Fruit fly (Drosophila melanogaster) whole organism, embryonic: ENCODE data around the gene Nup98-96.

Source experiments
- Antp ChIP-seq: fragments of 200-800 bp; sonication (Bioruptor generic); optimal IDR thresholded peaks from 3 replicates; lab custom pipeline; 2016; ENCODE audit warnings: missing biosample characterization, missing genetic modification characterization
- Awh ChIP-seq: fragments of 200-800 bp; sonication (Bioruptor generic); IDR thresholded peaks from 2 replicates; pipeline ENCODE4, ENCODE4 v1.3.6; 2022; ENCODE audit warnings: missing biosample characterization, missing genetic modification characterization
- Bgb ChIP-seq: fragments of 200-800 bp; sonication (Bioruptor generic); IDR thresholded peaks from 2 replicates; pipeline ENCODE4 v1.3.6; 2022; ENCODE audit warnings: missing biosample characterization, missing genetic modification characterization; ENCODE audit not compliant: partially characterized antibody
- CG10147 ChIP-seq: fragments of 200-800 bp; sonication (Bioruptor generic); optimal IDR thresholded peaks from 2 replicates; lab custom pipeline; 2019; ENCODE audit warnings: missing biosample characterization, mild to moderate bottlenecking, missing genetic modification characterization, moderate library complexity
- CG10366 ChIP-seq: fragments of 200-800 bp; sonication (Bioruptor generic); IDR thresholded peaks from 2 replicates; pipeline ENCODE4 v1.3.6; 2022; ENCODE audit warnings: missing biosample characterization, missing genetic modification characterization
- CG10462 ChIP-seq: fragments of 200-800 bp; sonication (Bioruptor generic); optimal IDR thresholded peaks from 2 replicates; lab custom pipeline; 2016; ENCODE audit warnings: missing biosample characterization, missing genetic modification characterization
- CG12104 ChIP-seq: fragments of 200-800 bp; sonication (Bioruptor generic); optimal IDR thresholded peaks from 3 replicates; lab custom pipeline; 2016; ENCODE audit warnings: missing biosample characterization, missing genetic modification characterization
- CG15011 ChIP-seq: fragments of 200-800 bp; sonication (Bioruptor generic); optimal IDR thresholded peaks from 3 replicates; lab custom pipeline; 2018; ENCODE audit warnings: missing biosample characterization, mild to moderate bottlenecking, missing genetic modification characterization
- CG15696 ChIP-seq: fragments of 200-800 bp; sonication (Bioruptor generic); optimal IDR thresholded peaks from 2 replicates; lab custom pipeline; 2019; ENCODE audit warnings: missing biosample characterization, mild to moderate bottlenecking, missing genetic modification characterization, moderate library complexity
- CG2712 ChIP-seq: fragments of 200-800 bp; optimal IDR thresholded peaks from 3 replicates; lab custom pipeline; 2019; ENCODE audit warnings: missing biosample characterization, mild to moderate bottlenecking, missing genetic modification characterization, moderate library complexity
- CG32772 ChIP-seq: fragments of 200-800 bp; sonication (Bioruptor generic); IDR thresholded peaks from 2 replicates; pipeline ENCODE4 v1.3.6; 2022; ENCODE audit warnings: missing biosample characterization, missing genetic modification characterization
- CG4424 ChIP-seq: fragments of 200-800 bp; sonication (Bioruptor generic); optimal IDR thresholded peaks from 3 replicates; lab custom pipeline; 2016; ENCODE audit warnings: missing biosample characterization, missing genetic modification characterization
- CG4617 ChIP-seq: fragments of 200-800 bp; sonication (Bioruptor generic); optimal IDR thresholded peaks from 3 replicates; lab custom pipeline; 2016; ENCODE audit warnings: missing biosample characterization, missing genetic modification characterization, borderline replicate concordance
- CG4820 ChIP-seq: fragments of 200-800 bp; sonication (Bioruptor generic); optimal IDR thresholded peaks from 3 replicates; lab custom pipeline; 2016; ENCODE audit warnings: missing biosample characterization, missing genetic modification characterization
- CG7271 ChIP-seq: fragments of 200-800 bp; sonication (Bioruptor generic); optimal IDR thresholded peaks from 2 replicates; lab custom pipeline; 2018; ENCODE audit warnings: missing biosample characterization, mild to moderate bottlenecking, missing genetic modification characterization, moderate library complexity
- CG7556 ChIP-seq: fragments of 200-800 bp; sonication (Bioruptor generic); optimal IDR thresholded peaks from 2 replicates; lab custom pipeline; 2017; ENCODE audit warnings: missing biosample characterization, mild to moderate bottlenecking, missing genetic modification characterization
- CG9797 ChIP-seq: fragments of 200-800 bp; sonication (Bioruptor generic); optimal IDR thresholded peaks from 3 replicates; lab custom pipeline; 2018; ENCODE audit warnings: missing biosample characterization, mild to moderate bottlenecking, missing genetic modification characterization
- CG9817 ChIP-seq: fragments of 200-800 bp; sonication (Bioruptor generic); optimal IDR thresholded peaks from 2 replicates; lab custom pipeline; 2018; ENCODE audit warnings: missing biosample characterization, mild to moderate bottlenecking, missing genetic modification characterization, moderate library complexity
- CTCF ChIP-seq: fragments of 200-800 bp; sonication (Bioruptor generic); optimal IDR thresholded peaks from 2 replicates; lab custom pipeline; 2017; ENCODE audit warnings: missing biosample characterization, mild to moderate bottlenecking, missing genetic modification characterization, moderate library complexity
- Dbx ChIP-seq: fragments of 200-800 bp; sonication (Bioruptor generic); IDR thresholded peaks from 3 replicates; pipeline ENCODE4 v1.3.6; 2022; ENCODE audit warnings: missing biosample characterization, missing genetic modification characterization
- Deaf1 ChIP-seq: fragments of 200-800 bp; optimal IDR thresholded peaks from 3 replicates; lab custom pipeline; 2019; ENCODE audit warnings: missing biosample characterization, mild to moderate bottlenecking, missing genetic modification characterization, moderate library complexity
- Dfd ChIP-seq, 2 experiments: fragments of >200 bp; optimal IDR thresholded peaks; 2 replicates each; lab custom pipeline; 2017; ENCODE audit warnings: missing biosample characterization in 2 of 2, missing genetic modification characterization in 2 of 2
- Dref ChIP-seq: fragments of 200-800 bp; sonication (Bioruptor generic); IDR thresholded peaks from 2 replicates; pipeline ENCODE4 v1.3.6; 2022; ENCODE audit warnings: missing biosample characterization, missing genetic modification characterization
- Drgx ChIP-seq: fragments of 200-800 bp; sonication (Bioruptor generic); IDR thresholded peaks from 2 replicates; pipeline ENCODE4 v1.3.6; 2022; ENCODE audit warnings: missing biosample characterization, missing genetic modification characterization
- E2f2 ChIP-seq: fragments of 200-800 bp; sonication (Bioruptor generic); IDR thresholded peaks from 2 replicates; pipeline ENCODE4 v1.3.6; 2022; ENCODE audit warnings: missing biosample characterization, missing genetic modification characterization
- Ets97D ChIP-seq: fragments of 200-800 bp; sonication (Bioruptor generic); optimal IDR thresholded peaks from 3 replicates; lab custom pipeline; 2016; ENCODE audit warnings: missing biosample characterization, missing genetic modification characterization
- Jarid2 ChIP-seq: fragments of 200-800 bp; sonication (Bioruptor generic); optimal IDR thresholded peaks from 3 replicates; lab custom pipeline; 2017; ENCODE audit warnings: mild to moderate bottlenecking, missing biosample characterization, missing genetic modification reagents, missing genetic modification characterization
- MBD-R2 ChIP-seq: fragments of 200-800 bp; sonication (Bioruptor generic); IDR thresholded peaks from 2 replicates; pipeline ENCODE4 v1.3.6; 2022; ENCODE audit warnings: missing biosample characterization, missing genetic modification characterization
- Mad ChIP-seq: fragments of 200-800 bp; sonication (Bioruptor generic); optimal IDR thresholded peaks from 2 replicates; lab custom pipeline; 2016; ENCODE audit warnings: missing biosample characterization, missing genetic modification characterization
- Myb ChIP-seq: fragments of 200-800 bp; sonication (Bioruptor generic); optimal IDR thresholded peaks from 2 replicates; lab custom pipeline; 2016; ENCODE audit warnings: missing biosample characterization, missing genetic modification characterization
- NfI ChIP-seq: fragments of 200-800 bp; sonication (Bioruptor generic); optimal IDR thresholded peaks from 3 replicates; lab custom pipeline; 2018; ENCODE audit warnings: missing biosample characterization, mild to moderate bottlenecking, missing genetic modification characterization, moderate library complexity
- abd-A ChIP-seq: fragments of 200-800 bp; sonication (Bioruptor generic); optimal IDR thresholded peaks from 3 replicates; lab custom pipeline; 2019; ENCODE audit warnings: missing biosample characterization, mild to moderate bottlenecking, missing genetic modification characterization, moderate library complexity
- al ChIP-seq: fragments of 200-800 bp; sonication (Bioruptor generic); IDR thresholded peaks from 2 replicates; pipeline ENCODE4 v1.3.6; 2022; ENCODE audit warnings: missing biosample characterization, missing genetic modification characterization
- chif ChIP-seq, 2 experiments: fragments of 200-800 bp; sonication (Bioruptor generic); optimal IDR thresholded peaks; 3 replicates each; lab custom pipeline; 2016; ENCODE audit warnings: missing biosample characterization in 2 of 2, missing genetic modification characterization in 2 of 2
- ci ChIP-seq: fragments of 200-800 bp; sonication (Bioruptor generic); IDR thresholded peaks from 3 replicates; pipeline ENCODE4 v1.3.6; 2022; ENCODE audit warnings: missing biosample characterization, missing genetic modification characterization
- emc ChIP-seq: fragments of 200-800 bp; sonication (Bioruptor generic); optimal IDR thresholded peaks from 2 replicates; lab custom pipeline; 2016; ENCODE audit warnings: missing biosample characterization, missing genetic modification characterization
- fu2 ChIP-seq: fragments of 200-800 bp; sonication (Bioruptor generic); optimal IDR thresholded peaks from 2 replicates; lab custom pipeline; 2016; ENCODE audit warnings: missing biosample characterization, missing genetic modification characterization
- gfzf ChIP-seq: fragments of 200-800 bp; sonication (Bioruptor generic); optimal IDR thresholded peaks from 2 replicates; lab custom pipeline; 2016; ENCODE audit warnings: missing biosample characterization, mild to moderate bottlenecking, missing genetic modification characterization, moderate library complexity
- grau ChIP-seq: fragments of 200-800 bp; optimal IDR thresholded peaks from 3 replicates; lab custom pipeline; 2019; ENCODE audit warnings: missing biosample characterization, mild to moderate bottlenecking, missing genetic modification characterization, moderate library complexity
- lmd ChIP-seq: fragments of 200-800 bp; sonication (Bioruptor generic); IDR thresholded peaks from 2 replicates; pipeline ENCODE4 v1.3.6; 2022; ENCODE audit warnings: missing biosample characterization, missing genetic modification characterization
- nerfin-2 ChIP-seq: fragments of 200-800 bp; sonication (Bioruptor generic); IDR thresholded peaks from 2 replicates; pipeline ENCODE4 v1.3.6; 2022; ENCODE audit warnings: missing biosample characterization, missing genetic modification characterization; ENCODE audit not compliant: partially characterized antibody
- pan ChIP-seq, 4 experiments: fragments of >200 bp in 3 of 4; fragments of 200-800 bp in 1 of 4; sonication (Bioruptor generic) in 1 of 4; optimal IDR thresholded peaks in 3 of 4; IDR thresholded peaks in 1 of 4; 2 replicates each; pipeline versions ENCODE4 v1.3.6 to Lab custom; 2017 to 2022; ENCODE audit warnings: missing biosample characterization in 2 of 4, missing genetic modification characterization in 2 of 4, mixed read lengths in 1 of 4
- sd ChIP-seq: fragments of 200-800 bp; sonication (Bioruptor generic); optimal IDR thresholded peaks from 3 replicates; lab custom pipeline; 2018; ENCODE audit warnings: missing biosample characterization, mild to moderate bottlenecking, missing genetic modification characterization, moderate library complexity
- sens ChIP-seq: fragments of 200-800 bp; sonication (Bioruptor generic); peaks from one replicate; lab custom pipeline; 2016; ENCODE audit warnings: missing biosample characterization, missing genetic modification characterization
- slbo ChIP-seq: fragments of 200-800 bp; sonication (Bioruptor generic); IDR thresholded peaks from 2 replicates; pipeline ENCODE4 v1.3.6; 2022; ENCODE audit warnings: missing biosample characterization, missing genetic modification characterization
- sug ChIP-seq: fragments of 200-800 bp; optimal IDR thresholded peaks from 2 replicates; lab custom pipeline; 2019; ENCODE audit warnings: missing biosample characterization, mild to moderate bottlenecking, missing genetic modification characterization, moderate library complexity
- trem ChIP-seq: fragments of 200-800 bp; optimal IDR thresholded peaks from 3 replicates; lab custom pipeline; 2019; ENCODE audit warnings: missing biosample characterization, mild to moderate bottlenecking, missing genetic modification characterization, moderate library complexity
- vvl ChIP-seq: fragments of 200-800 bp; sonication (Bioruptor generic); IDR thresholded peaks from 2 replicates; pipeline ENCODE4 v1.3.6; 2022; ENCODE audit warnings: missing biosample characterization, missing genetic modification characterization
- zen ChIP-seq: fragments of 200-800 bp; sonication (Bioruptor generic); optimal IDR thresholded peaks from 3 replicates; lab custom pipeline; 2018; ENCODE audit warnings: missing biosample characterization, mild to moderate bottlenecking, missing genetic modification characterization, moderate library complexity

Gene Nup98-96

dm6 chr3R:23822969-23823368, 41.5 kb upstream of the Nup98-96 start:
- TF ChIP-seq Awh (GFP tag; lab: Robert Waterston, UW) (0 out of 2 replicates have a peak, but pooled peaks have one; percentile 36), vvl (GFP tag; lab: Robert Waterston, UW) (peak; percentile 66), sug (tag; lab: Kevin White, UChicago) (no peak), Mad (GFP tag; lab: Kevin White, UChicago) (no peak), sens (GFP tag; lab: Kevin White, UChicago) (peak; percentile 2), abd-A (tag; lab: Kevin White, UChicago) (peak; percentile 50), sd (tag; lab: Kevin White, UChicago) (peak; percentile 48)

DNA sequence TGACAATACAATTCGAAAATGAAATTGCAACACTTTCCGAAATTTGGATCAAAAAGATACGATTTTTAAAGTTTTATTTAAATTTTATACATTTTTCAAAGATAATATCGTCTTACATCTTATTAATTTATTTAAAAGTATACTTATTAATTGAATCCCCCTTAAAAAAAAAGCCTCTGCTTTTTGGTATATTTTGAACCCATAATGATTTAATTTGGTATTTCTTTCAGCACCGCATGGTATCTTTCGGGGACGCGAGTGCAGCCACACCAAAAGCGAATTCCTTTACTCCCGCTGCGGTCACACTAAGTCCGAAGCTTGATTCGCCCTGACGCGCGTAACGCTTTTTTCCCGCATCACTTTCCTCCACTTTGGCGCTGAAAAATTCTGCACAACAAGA, 38.9 kb upstream of the Nup98-96 start:
- peak; percentile 29; the same call in 1 of the 2 replicates for TF ChIP-seq Dref (GFP tag; lab: Robert Waterston, UW)
- 0 out of 3 replicates have a peak, but pooled peaks have one; percentile 27 for TF ChIP-seq ci (GFP tag; lab: Robert Waterston, UW)
- no peak for TF ChIP-seq CG4820 (GFP tag; lab: Kevin White, UChicago)
- TF ChIP-seq emc (GFP tag; lab: Kevin White, UChicago) = no peak
- peak; percentile 39 for TF ChIP-seq NfI (GFP tag; lab: Kevin White, UChicago)
- TF ChIP-seq Dbx (GFP tag; lab: Robert Waterston, UW) = peak; percentile 78
- peak; percentile 51 for TF ChIP-seq slbo
- no peak for TF ChIP-seq CG10462 (GFP tag; lab: Kevin White, UChicago)
- TF ChIP-seq Ets97D (GFP tag; lab: Kevin White, UChicago) = peak; percentile 73
- no peak for TF ChIP-seq nerfin-2 (GFP tag; lab: Robert Waterston, UW)
- TF ChIP-seq fu2 (GFP tag; lab: Kevin White, UChicago) = no peak
- TF ChIP-seq gfzf (GFP tag; lab: Kevin White, UChicago) = peak; percentile 94
- TF ChIP-seq CTCF (GFP tag; lab: Kevin White, UChicago) = peak; percentile 9
- peak; percentile 10 for TF ChIP-seq CG7556 (GFP tag; lab: Kevin White, UChicago)
- no peak for TF ChIP-seq CG4424 (GFP tag; lab: Kevin White, UChicago)
- TF ChIP-seq trem (tag; lab: Kevin White, UChicago) = peak; percentile 32
- TF ChIP-seq Deaf1 (tag; lab: Kevin White, UChicago) = peak; percentile 5
- peak; percentile 27 for TF ChIP-seq zen (tag; lab: Kevin White, UChicago)
- peak; percentile 38; the same call in 1 of the 2 replicates for TF ChIP-seq lmd (GFP tag; lab: Robert Waterston, UW)
- no peak for TF ChIP-seq CG10366 (GFP tag; lab: Robert Waterston, UW)
- peak; percentile 91 for TF ChIP-seq Myb (GFP tag; lab: Kevin White, UChicago)
- TF ChIP-seq CG10147 (GFP tag; lab: Kevin White, UChicago) = peak; percentile 1
- TF ChIP-seq CG2712 = peak; percentile 52
- no peak for TF ChIP-seq chif (GFP tag; optimal IDR thresholded peaks at IDR 0.05; lab: Kevin White, UChicago)
- no peak for TF ChIP-seq CG4617 (GFP tag; lab: Kevin White, UChicago)
- TF ChIP-seq Jarid2 = peak; percentile 52
- TF ChIP-seq Mad (GFP tag; lab: Kevin White, UChicago) = peak; percentile 40
- peak; percentile 58 for TF ChIP-seq MBD-R2 (GFP tag; lab: Robert Waterston, UW)
- TF ChIP-seq grau (tag; lab: Kevin White, UChicago) = peak; percentile 40
- peak; percentile 49; the same call in 1 of the 2 replicates for TF ChIP-seq CG32772 (GFP tag; lab: Robert Waterston, UW)
- no peak for TF ChIP-seq Dfd (GFP tag; optimal IDR thresholded peaks at IDR 0.05; lab: Kevin White, UChicago)
- TF ChIP-seq CG7271 (tag; lab: Kevin White, UChicago) = no peak
- TF ChIP-seq Drgx (GFP tag; lab: Robert Waterston, UW) = 0 out of 2 replicates have a peak, but pooled peaks have one; percentile 8
- peak; percentile 82 for TF ChIP-seq E2f2 (GFP tag; lab: Robert Waterston, UW)
- TF ChIP-seq CG9797 (GFP tag; lab: Kevin White, UChicago) = peak; percentile 95
- peak; percentile 42; the same call in 1 of the 2 replicates for TF ChIP-seq al (GFP tag; lab: Robert Waterston, UW)
- no peak for TF ChIP-seq CG12104
- TF ChIP-seq CG9817 (tag; lab: Kevin White, UChicago) = peak; percentile 57
- TF ChIP-seq CG15011 = no peak
- no peak for TF ChIP-seq Antp (GFP tag; lab: Kevin White, UChicago)
- no peak for TF ChIP-seq CG15696 (tag; lab: Kevin White, UChicago)
- peak; percentile 67 for TF ChIP-seq vvl (GFP tag; lab: Robert Waterston, UW)
- no peak for TF ChIP-seq pan (optimal IDR thresholded peaks at IDR 0.05; lab: Kevin White, UChicago)
- peak in 1 of 2 experiments; percentile 43 for TF ChIP-seq pan (GFP tag; optimal IDR thresholded peaks at IDR 0.05 in 1 of 2, IDR thresholded peaks at IDR 0.05 in 1 of 2)
- peak; percentile 27; the same call in 1 of the 2 replicates for TF ChIP-seq Bgb
